Fruit fly (Drosophila melanogaster) whole organism, embryonic: ENCODE data around the gene chic.

Experiments used
- CG11456 ChIP-seq: fragments of 200-800 bp; sonication (Bioruptor generic); IDR thresholded peaks from 3 replicates; pipeline ENCODE4 v1.3.6; 2022; ENCODE audit warnings: missing biosample characterization, missing genetic modification characterization
- CG12236 ChIP-seq: fragments of 200-800 bp; sonication (Bioruptor generic); optimal IDR thresholded peaks from 2 replicates; lab custom pipeline; 2016; ENCODE audit warnings: missing biosample characterization, missing genetic modification characterization
- CG2116 ChIP-seq: fragments of 200-800 bp; sonication (Bioruptor generic); optimal IDR thresholded peaks from 3 replicates; lab custom pipeline; 2018; ENCODE audit warnings: missing biosample characterization, mild to moderate bottlenecking, missing genetic modification characterization
- CG32772 ChIP-seq: fragments of 200-800 bp; sonication (Bioruptor generic); IDR thresholded peaks from 2 replicates; pipeline ENCODE4 v1.3.6; 2022; ENCODE audit warnings: missing biosample characterization, missing genetic modification characterization
- CG3995 ChIP-seq: fragments of 200-800 bp; sonication (Bioruptor generic); optimal IDR thresholded peaks from 3 replicates; lab custom pipeline; 2016; ENCODE audit warnings: missing biosample characterization, missing genetic modification characterization
- CG43689 ChIP-seq: fragments of 200-800 bp; sonication (Bioruptor generic); IDR thresholded peaks from 2 replicates; pipeline ENCODE4 v1.3.6; 2022; ENCODE audit warnings: missing biosample characterization, missing genetic modification characterization
- CG4820 ChIP-seq: fragments of 200-800 bp; sonication (Bioruptor generic); optimal IDR thresholded peaks from 3 replicates; lab custom pipeline; 2016; ENCODE audit warnings: missing biosample characterization, missing genetic modification characterization
- CG8944 ChIP-seq: fragments of 200-800 bp; sonication (Bioruptor generic); optimal IDR thresholded peaks from 3 replicates; lab custom pipeline; 2016; ENCODE audit warnings: missing biosample characterization, missing genetic modification characterization
- Dek ChIP-seq: fragments of 200-800 bp; sonication (Bioruptor generic); optimal IDR thresholded peaks from 3 replicates; lab custom pipeline; 2019; ENCODE audit warnings: missing biosample characterization, mild to moderate bottlenecking, missing genetic modification characterization, moderate library complexity
- ac ChIP-seq: fragments of 200-800 bp; sonication (Bioruptor generic); optimal IDR thresholded peaks from 3 replicates; lab custom pipeline; 2017; ENCODE audit warnings: missing biosample characterization, mild to moderate bottlenecking, missing genetic modification characterization
- btn ChIP-seq: fragments of 200-800 bp; sonication (Bioruptor generic); optimal IDR thresholded peaks from 2 replicates; lab custom pipeline; 2016; ENCODE audit warnings: missing biosample characterization, missing genetic modification characterization
- ewg ChIP-seq: fragments of 200-800 bp; sonication (Bioruptor generic); optimal IDR thresholded peaks from 3 replicates; lab custom pipeline; 2017; ENCODE audit warnings: mild to moderate bottlenecking, missing biosample characterization, missing genetic modification reagents, missing genetic modification characterization
- sens ChIP-seq: fragments of 200-800 bp; sonication (Bioruptor generic); peaks from one replicate; lab custom pipeline; 2016; ENCODE audit warnings: missing biosample characterization, missing genetic modification characterization
- wdn ChIP-seq: fragments of 200-800 bp; sonication (Bioruptor generic); IDR thresholded peaks from 2 replicates; pipeline ENCODE4 v1.3.6; 2022; ENCODE audit warnings: missing biosample characterization, missing genetic modification characterization

DNA sequence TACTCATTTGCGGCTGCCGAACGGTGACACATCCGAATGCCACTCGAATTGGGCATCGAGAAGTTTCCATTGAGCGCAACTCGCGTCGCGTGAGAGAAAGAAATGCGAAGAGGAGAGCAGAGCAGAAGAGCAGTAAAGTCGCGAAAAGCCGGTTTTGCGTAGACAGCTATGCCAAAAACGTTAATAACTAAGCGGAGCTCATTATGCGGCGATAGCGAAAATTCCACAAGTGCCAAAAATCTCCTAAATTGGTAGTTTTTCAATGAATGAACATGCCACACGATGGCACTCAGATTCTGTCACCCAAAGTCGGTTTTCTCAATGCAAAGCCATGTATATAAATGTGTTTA, 3.1 kb downstream of the chic start:
- TF ChIP-seq Dek (tag; lab: Kevin White, UChicago) (no peak), CG11456 (no peak), CG4820 (GFP tag; lab: Kevin White, UChicago) (no peak), CG2116 (no peak), CG43689 (GFP tag; lab: Robert Waterston, UW) (no peak), ewg (GFP tag; lab: Kevin White, UChicago) (no peak), CG8944 (GFP tag; lab: Kevin White, UChicago) (no peak), btn (GFP tag; lab: Kevin White, UChicago) (no peak), CG12236 (GFP tag; lab: Kevin White, UChicago) (no peak), sens (no peak), wdn (no peak), CG3995 (GFP tag; lab: Kevin White, UChicago) (no peak), ac (GFP tag; lab: Kevin White, UChicago) (no peak), CG32772 (GFP tag; lab: Robert Waterston, UW) (no peak)
